Worm (Caenorhabditis elegans) whole organism, early embryonic: ENCODE results near the gene pqn-51.

Source experiments
- B0310.2 ChIP-seq: sonication (generic microtip); optimal IDR thresholded peaks from 2 replicates; lab custom pipeline; 2016; ENCODE audit warnings: mild to moderate bottlenecking, missing genetic modification characterization, missing compliant biosample characterization
- F13C5.2 ChIP-seq: sonication (generic microtip); optimal IDR thresholded peaks from 2 replicates; lab custom pipeline; 2017; ENCODE audit warnings: mild to moderate bottlenecking, missing genetic modification characterization, inconsistent platforms, missing compliant biosample characterization
- aly-1 ChIP-seq: sonication (generic microtip); optimal IDR thresholded peaks from 2 replicates; lab custom pipeline; 2016; ENCODE audit warnings: missing genetic modification characterization, missing compliant biosample characterization
- ama-1 ChIP-seq: fragments of 150-350 bp; optimal IDR thresholded peaks from 2 replicates; lab custom pipeline; 2014
- ceh-13 ChIP-seq: fragments of 200-800 bp; sonication (Bioruptor generic); optimal IDR thresholded peaks from 2 replicates; lab custom pipeline; 2018; ENCODE audit warnings: mild to moderate bottlenecking, missing genetic modification characterization, missing compliant biosample characterization
- ceh-36 ChIP-seq: sonication (generic microtip); optimal IDR thresholded peaks from 2 replicates; lab custom pipeline; 2016; ENCODE audit warnings: missing genetic modification characterization, inconsistent platforms, missing compliant biosample characterization
- ets-7 ChIP-seq: sonication (generic microtip); optimal IDR thresholded peaks from 2 replicates; lab custom pipeline; 2016; ENCODE audit warnings: missing genotype, missing genetic modification characterization, missing compliant biosample characterization
- flt-1 ChIP-seq: fragments of 200-800 bp; sonication (Bioruptor generic); IDR thresholded peaks from 2 replicates; pipeline ENCODE4 v1.3.6; 2022; ENCODE audit warnings: missing genetic modification characterization, missing compliant biosample characterization
- hmbx-1 ChIP-seq: sonication (generic microtip); optimal IDR thresholded peaks from 2 replicates; lab custom pipeline; 2016; ENCODE audit warnings: mild to moderate bottlenecking, missing genetic modification characterization, missing compliant biosample characterization
- hmg-4 ChIP-seq: fragments of 200-800 bp; sonication (Bioruptor generic); optimal IDR thresholded peaks from 2 replicates; lab custom pipeline; 2018; ENCODE audit warnings: mild to moderate bottlenecking, missing genetic modification characterization, missing compliant biosample characterization
- hnd-1 ChIP-seq: sonication (generic microtip); optimal IDR thresholded peaks from 2 replicates; lab custom pipeline; 2016; ENCODE audit warnings: missing genetic modification characterization, missing compliant biosample characterization
- pes-1 ChIP-seq: fragments of 200-800 bp; sonication (Bioruptor generic); IDR thresholded peaks from 2 replicates; pipeline ENCODE4 v1.3.6; 2022; ENCODE audit warnings: missing genetic modification reagents, missing genetic modification characterization, missing compliant biosample characterization
- scrt-1 ChIP-seq: fragments of 200-800 bp; sonication (Bioruptor generic); IDR thresholded peaks from 2 replicates; pipeline ENCODE4 v1.3.6; 2022; ENCODE audit warnings: missing genetic modification characterization, missing compliant biosample characterization
- sea-1 ChIP-seq: fragments of 200-800 bp; sonication (Bioruptor generic); conservative IDR thresholded peaks from 2 replicates; pipeline ENCODE4 v1.3.6; 2022; ENCODE audit warnings: missing genetic modification characterization, missing compliant biosample characterization
- tbx-11 ChIP-seq: fragments of 200-800 bp; sonication (Bioruptor generic); IDR thresholded peaks from 2 replicates; pipeline ENCODE4 v1.3.6; 2022; ENCODE audit warnings: missing genetic modification characterization, missing compliant biosample characterization
- tbx-37 ChIP-seq: fragments of 200-800 bp; sonication (Bioruptor generic); conservative IDR thresholded peaks from 2 replicates; pipeline ENCODE4 v1.3.6; 2022; ENCODE audit warnings: missing genetic modification reagents, missing genetic modification characterization, missing compliant biosample characterization
- tra-4 ChIP-seq: sonication (generic microtip); optimal IDR thresholded peaks from 2 replicates; lab custom pipeline; 2017; ENCODE audit warnings: missing genetic modification characterization, missing compliant biosample characterization

Gene pqn-51

ce11 chrV:5049333-5049942 lies at the start of gene pqn-51, which contains the start of gene K11D12.14:
Gene pqn-51, plus strand, starts transcription at chrV:5049607.
Gene K11D12.14, plus strand, starts transcription at chrV:5049636.
- TF ChIP-seq pes-1 (GFP tag; lab: Robert Waterston, UW) (0 out of 2 replicates have a peak, but pooled peaks have one; percentile 32), scrt-1 (peak; percentile 85), tra-4 (tag; lab: Kevin White, UChicago) (no peak), ets-7 (tag; lab: Kevin White, UChicago) (no peak), hmbx-1 (no peak), tbx-37 (GFP tag; lab: Robert Waterston, UW) (no peak), B0310.2 (tag; lab: Kevin White, UChicago) (no peak), flt-1 (GFP tag; lab: Robert Waterston, UW) (0 out of 2 replicates have a peak, but pooled peaks have one; percentile 20), F13C5.2 (tag; lab: Kevin White, UChicago) (peak; percentile 71), ceh-13 (GFP tag; lab: Kevin White, UChicago) (no peak), ceh-36 (tag; lab: Kevin White, UChicago) (no peak), tbx-11 (GFP tag; lab: Robert Waterston, UW) (no peak), aly-1 (tag; lab: Kevin White, UChicago) (no peak), hnd-1 (no peak), ama-1 (lab: Kevin White, UChicago) (no peak), hmg-4 (peak; percentile 15), sea-1 (no peak)

- TF ChIP-seq flt-1 (GFP tag; lab: Robert Waterston, UW) (no peak), sea-1 (no peak), hmg-4 (no peak), tbx-37 (GFP tag; lab: Robert Waterston, UW) (no peak), hnd-1 (no peak), ceh-36 (tag; lab: Kevin White, UChicago) (no peak), hmbx-1 (no peak), ceh-13 (GFP tag; lab: Kevin White, UChicago) (no peak), pes-1 (GFP tag; lab: Robert Waterston, UW) (no peak), tra-4 (tag; lab: Kevin White, UChicago) (no peak), scrt-1 (no peak), F13C5.2 (tag; lab: Kevin White, UChicago) (no peak)
Measured at ce11 chrV:5000406-5000805, 49.0 kb upstream of the pqn-51 start, which contains the start of gene ugt-7. Gene ugt-7, minus strand, starts transcription at chrV:5000566.

ce11 chrV:5001386-5001785 lies 48.0 kb upstream of the pqn-51 start, which contains the start of gene srr-8:
Gene srr-8, plus strand, starts transcription at chrV:5001686.
- TF ChIP-seq aly-1 (tag; lab: Kevin White, UChicago) (no peak), hmbx-1 (no peak), hmg-4 (no peak), ama-1 (lab: Kevin White, UChicago) (no peak), pes-1 (GFP tag; lab: Robert Waterston, UW) (no peak), tbx-37 (GFP tag; lab: Robert Waterston, UW) (no peak), scrt-1 (no peak), B0310.2 (tag; lab: Kevin White, UChicago) (no peak), F13C5.2 (tag; lab: Kevin White, UChicago) (no peak), tbx-11 (GFP tag; lab: Robert Waterston, UW) (no peak), ceh-13 (GFP tag; lab: Kevin White, UChicago) (no peak), sea-1 (no peak), ceh-36 (tag; lab: Kevin White, UChicago) (no peak), flt-1 (GFP tag; lab: Robert Waterston, UW) (no peak), tra-4 (tag; lab: Kevin White, UChicago) (no peak), hnd-1 (no peak)

- TF ChIP-seq ets-7 (tag; lab: Kevin White, UChicago) (no peak), tra-4 (tag; lab: Kevin White, UChicago) (no peak), aly-1 (tag; lab: Kevin White, UChicago) (no peak), ama-1 (lab: Kevin White, UChicago) (no peak), ceh-13 (GFP tag; lab: Kevin White, UChicago) (no peak), pes-1 (GFP tag; lab: Robert Waterston, UW) (no peak), tbx-37 (GFP tag; lab: Robert Waterston, UW) (no peak), tbx-11 (GFP tag; lab: Robert Waterston, UW) (no peak), sea-1 (no peak), B0310.2 (tag; lab: Kevin White, UChicago) (no peak), hmbx-1 (no peak), F13C5.2 (tag; lab: Kevin White, UChicago) (no peak), flt-1 (GFP tag; lab: Robert Waterston, UW) (no peak), hmg-4 (no peak), ceh-36 (tag; lab: Kevin White, UChicago) (no peak), hnd-1 (no peak), scrt-1 (no peak)
Measured at ce11 chrV:5012193-5012853, 37.1 kb upstream of the pqn-51 start, which contains the start of gene srr-6. Gene srr-6, plus strand, starts transcription at chrV:5012803.

ce11 chrV:5016728-5017127 lies 32.7 kb upstream of the pqn-51 start:
- TF ChIP-seq tbx-37 (GFP tag; lab: Robert Waterston, UW) (no peak), B0310.2 (tag; lab: Kevin White, UChicago) (no peak), pes-1 (GFP tag; lab: Robert Waterston, UW) (no peak), ama-1 (lab: Kevin White, UChicago) (no peak), scrt-1 (no peak), aly-1 (tag; lab: Kevin White, UChicago) (no peak), hmg-4 (no peak), F13C5.2 (tag; lab: Kevin White, UChicago) (no peak), hnd-1 (no peak), ets-7 (tag; lab: Kevin White, UChicago) (no peak), tra-4 (tag; lab: Kevin White, UChicago) (no peak), tbx-11 (GFP tag; lab: Robert Waterston, UW) (no peak), sea-1 (no peak)

ce11 chrV:5018067-5018466 lies 31.3 kb upstream of the pqn-51 start:
- no peak for TF ChIP-seq hmg-4
